Worm (Caenorhabditis elegans): ENCODE data around the gene hmit-1.2.

DNA sequence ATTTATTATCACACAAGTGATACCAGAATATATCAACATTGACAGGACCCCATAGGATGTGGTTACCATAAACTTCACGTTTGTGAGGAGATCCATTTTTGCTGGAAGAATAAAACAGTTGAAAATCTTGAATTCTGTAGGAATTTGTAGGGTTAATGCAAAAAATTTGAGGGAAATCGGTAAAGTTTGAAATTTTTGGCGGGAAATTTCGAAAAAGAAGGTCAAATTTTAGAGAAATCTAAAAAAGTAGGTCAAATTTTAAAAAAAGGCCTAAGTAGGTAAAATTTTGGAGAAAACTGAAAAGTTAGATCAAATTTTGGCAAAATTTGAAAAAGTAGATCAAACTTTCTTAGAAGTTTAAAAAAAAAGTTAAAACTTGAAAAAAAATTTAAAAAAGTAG is 40.2 kb downstream of the hmit-1.2 start, which contains the start of gene srg-34:
- TF ChIP-seq F13H6.1 (tag; optimal IDR thresholded peaks at IDR 0.05), result no peak
- TF ChIP-seq nhr-6 (tag; optimal IDR thresholded peaks at IDR 0.05), result no peak
- TF ChIP-seq zag-1 (tag; optimal IDR thresholded peaks at IDR 0.05), result no peak
- TF ChIP-seq nhr-11 (tag; optimal IDR thresholded peaks at IDR 0.05), result no peak
- no peak for TF ChIP-seq lsy-2 (tag; optimal IDR thresholded peaks at IDR 0.05)
- no peak for TF ChIP-seq ztf-11 (tag; optimal IDR thresholded peaks at IDR 0.05)
- TF ChIP-seq lin-39 (tag; optimal IDR thresholded peaks at IDR 0.05), result no peak
